Worm (Caenorhabditis elegans) whole organism, midembryonic: ENCODE data around the gene ugt-7.

ENCODE experiments used
- T22C8.4 ChIP-seq: fragments of 200-800 bp; sonication (Bioruptor generic); IDR thresholded peaks from 2 replicates; pipeline ENCODE4 v1.3.6; 2022; ENCODE audit warnings: missing genetic modification characterization, missing compliant biosample characterization
- ref-1 ChIP-seq: fragments of 200-800 bp; sonication (Bioruptor generic); conservative IDR thresholded peaks from 2 replicates; pipeline ENCODE4 v1.3.6; 2022; ENCODE audit warnings: missing genetic modification reagents, missing genetic modification characterization, missing compliant biosample characterization
- ztf-23 ChIP-seq: fragments of 200-800 bp; sonication (Bioruptor generic); IDR thresholded peaks from 2 replicates; pipeline ENCODE4 v1.3.6; 2022; ENCODE audit warnings: missing genetic modification reagents, missing genetic modification characterization, missing compliant biosample characterization
- ztf-29 ChIP-seq: fragments of 200-800 bp; sonication (Bioruptor generic); IDR thresholded peaks from 2 replicates; pipeline ENCODE4 v1.3.6; 2022; ENCODE audit warnings: missing genetic modification reagents, missing genetic modification characterization, missing compliant biosample characterization

DNA sequence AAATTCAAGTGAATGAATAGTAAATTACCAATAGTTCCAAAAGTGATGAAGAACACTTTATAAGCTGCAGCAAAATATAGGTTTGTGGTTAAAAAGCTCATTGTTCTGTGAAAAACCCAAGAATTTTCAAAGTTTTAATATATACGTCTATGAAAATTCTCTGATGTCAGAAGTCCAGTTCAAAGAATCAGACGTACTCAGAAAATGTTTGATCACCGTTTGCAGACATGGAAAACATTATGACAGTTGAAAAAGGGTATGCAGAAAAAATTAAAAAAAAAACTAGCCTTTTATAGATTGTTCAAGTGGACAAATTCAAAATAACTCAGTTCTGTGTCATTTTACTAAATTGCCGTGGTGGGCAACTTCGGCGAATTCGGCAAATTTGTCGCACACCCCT lies 25.7 kb downstream of the ugt-7 start, which contains the start of gene srsx-10:
- no peak for TF ChIP-seq ref-1 (GFP tag; lab: Robert Waterston, UW)
- no peak for TF ChIP-seq ztf-23 (GFP tag; lab: Robert Waterston, UW)
- no peak for TF ChIP-seq ztf-29
- TF ChIP-seq T22C8.4 (GFP tag; lab: Robert Waterston, UW), result no peak
